Worm (Caenorhabditis elegans): ENCODE data around the gene ascc-1.

DNA sequence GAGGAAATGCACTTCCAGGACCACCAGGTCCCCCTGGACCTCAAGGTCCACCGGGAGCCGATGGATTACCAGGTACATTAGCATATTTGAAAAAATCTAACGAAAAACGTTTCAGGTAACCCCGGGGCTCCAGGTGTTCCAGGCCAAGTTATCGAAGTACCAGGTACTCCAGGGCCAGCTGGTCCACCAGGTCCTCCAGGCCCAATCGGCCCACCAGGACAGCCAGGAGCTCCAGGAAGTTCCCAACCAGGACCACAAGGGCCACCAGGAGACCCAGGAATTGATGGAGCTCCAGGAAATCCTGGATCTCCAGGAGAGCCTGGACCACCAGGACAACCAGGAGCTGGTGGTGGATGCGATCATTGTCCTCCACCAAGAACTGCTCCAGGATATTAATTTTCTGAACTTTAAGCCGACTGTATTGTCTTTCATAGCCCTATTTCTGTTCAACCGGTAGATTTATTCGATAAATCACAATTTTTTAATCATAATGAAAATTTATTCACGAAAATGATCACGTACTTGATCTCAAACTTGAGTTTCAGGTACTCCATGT lies 47.9 kb downstream of the ascc-1 start:
- no peak for TF ChIP-seq ama-1 (optimal IDR thresholded peaks at IDR 0.05)
- TF ChIP-seq C34F6.9 (tag; optimal IDR thresholded peaks at IDR 0.05): no peak
- no peak for TF ChIP-seq sma-3 (GFP tag; optimal IDR thresholded peaks at IDR 0.05)
- TF ChIP-seq aly-2 (tag; optimal IDR thresholded peaks at IDR 0.05): no peak
- no peak for TF ChIP-seq ztf-11 (tag; optimal IDR thresholded peaks at IDR 0.05)
- TF ChIP-seq nhr-237 (tag; optimal IDR thresholded peaks at IDR 0.05): no peak
- no peak for TF ChIP-seq snpc-4 (tag; optimal IDR thresholded peaks at IDR 0.05)
- TF ChIP-seq Y55F3AM.14 (GFP tag; optimal IDR thresholded peaks at IDR 0.05): no peak
- no peak for TF ChIP-seq nhr-77 (tag; optimal IDR thresholded peaks at IDR 0.05)
- no peak for TF ChIP-seq ceh-16 (tag; optimal IDR thresholded peaks at IDR 0.05)
- TF ChIP-seq nhr-10 (tag; optimal IDR thresholded peaks at IDR 0.05): no peak

All from whole organism, L2 larva.